Worm (Caenorhabditis elegans) whole organism, midembryonic: Measurements from ENCODE around the gene ZK813.2.

Experiments
- T22C8.4 ChIP-seq: fragments of 200-800 bp; sonication (Bioruptor generic); IDR thresholded peaks from 2 replicates; pipeline ENCODE4 v1.3.6; 2022; ENCODE audit warnings: missing genetic modification characterization, missing compliant biosample characterization
- cog-1 ChIP-seq: sonication (generic microtip); optimal IDR thresholded peaks from 2 replicates; lab custom pipeline; 2016; ENCODE audit warnings: missing genetic modification characterization, missing compliant biosample characterization
- flt-1 ChIP-seq: fragments of 200-800 bp; sonication (Bioruptor generic); IDR thresholded peaks from 2 replicates; pipeline ENCODE4 v1.3.6; 2022; ENCODE audit warnings: missing genetic modification characterization, missing compliant biosample characterization
- tab-1 ChIP-seq: fragments of 200-800 bp; sonication (Bioruptor generic); IDR thresholded peaks from 2 replicates; pipeline ENCODE4 v1.3.6; 2022; ENCODE audit warnings: missing genetic modification characterization, missing compliant biosample characterization

DNA sequence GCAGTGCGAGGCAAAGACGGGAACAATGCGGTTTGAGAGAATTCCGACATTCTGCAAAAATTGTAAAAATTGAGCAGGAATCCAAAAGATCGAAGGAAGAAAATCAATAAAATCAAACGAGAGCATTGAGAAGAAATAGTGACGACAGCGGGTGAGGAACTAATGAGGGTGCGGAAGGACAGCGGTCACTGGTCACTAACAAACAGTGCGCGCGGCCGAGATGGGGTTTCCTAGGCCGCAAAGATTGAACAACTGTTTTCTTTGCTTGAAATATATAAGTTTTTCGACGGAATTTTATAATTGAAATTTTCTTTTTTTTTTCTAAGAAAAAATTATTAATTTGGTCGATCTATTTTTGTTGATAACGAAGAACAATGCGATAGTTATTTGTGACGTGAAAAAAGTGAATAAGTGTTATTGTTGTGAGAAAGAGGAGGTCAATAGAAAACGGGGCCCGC, 32.0 kb upstream of the ZK813.2 start, which contains the start of gene unc-78:
- TF ChIP-seq flt-1 (GFP tag; lab: Robert Waterston, UW) (no peak), tab-1 (GFP tag; lab: Robert Waterston, UW) (no peak), cog-1 (no peak), T22C8.4 (GFP tag; lab: Robert Waterston, UW) (no peak)
